Worm (Caenorhabditis elegans) whole organism, young adult: ENCODE measurements around the gene gei-18.

Experiments used
- B0261.1 ChIP-seq: sonication (generic microtip); optimal IDR thresholded peaks from 2 replicates; lab custom pipeline; 2016; ENCODE audit warnings: mild to moderate bottlenecking, missing genetic modification characterization, moderate library complexity, missing compliant biosample characterization
- C17E4.6 ChIP-seq: fragments of 200-800 bp; sonication (Bioruptor generic); IDR thresholded peaks from 2 replicates; pipeline ENCODE4 v1.3.6; 2022; ENCODE audit warnings: missing genetic modification reagents, missing genetic modification characterization, missing compliant biosample characterization
- D2030.7 ChIP-seq: fragments of 200-800 bp; sonication (Bioruptor generic); IDR thresholded peaks from 2 replicates; pipeline ENCODE4 v1.3.6; 2022; ENCODE audit warnings: missing genetic modification reagents, missing genetic modification characterization, missing compliant biosample characterization
- F22D6.2 ChIP-seq: sonication (generic microtip); optimal IDR thresholded peaks from 2 replicates; lab custom pipeline; 2016; ENCODE audit warnings: mild to moderate bottlenecking, missing genetic modification characterization, missing compliant biosample characterization
- F37B4.10 ChIP-seq: fragments of 200-800 bp; sonication (Bioruptor generic); IDR thresholded peaks from 2 replicates; pipeline ENCODE4 v1.3.6; 2022; ENCODE audit warnings: missing genetic modification characterization, missing compliant biosample characterization
- F49E8.2 ChIP-seq: sonication (generic microtip); optimal IDR thresholded peaks from 3 replicates; lab custom pipeline; 2017; ENCODE audit warnings: missing genetic modification characterization, mild to moderate bottlenecking, missing compliant biosample characterization, antibody characterized with exemption, moderate library complexity; ENCODE audit not compliant: insufficient read depth
- F52B5.7 ChIP-seq: sonication (generic microtip); optimal IDR thresholded peaks from 2 replicates; lab custom pipeline; 2016; ENCODE audit warnings: mild to moderate bottlenecking, missing genetic modification characterization, missing compliant biosample characterization
- F55B11.4 ChIP-seq: sonication (generic microtip); optimal IDR thresholded peaks from 2 replicates; lab custom pipeline; 2016; ENCODE audit warnings: missing compliant biosample characterization, missing genetic modification characterization, borderline replicate concordance; ENCODE audit not compliant: insufficient read depth
- F57C9.4 ChIP-seq: sonication (generic microtip); optimal IDR thresholded peaks from 2 replicates; lab custom pipeline; 2017; ENCODE audit warnings: mild to moderate bottlenecking, missing genetic modification characterization, missing compliant biosample characterization
- K12H6.12 ChIP-seq: fragments of 200-800 bp; sonication (Bioruptor generic); optimal IDR thresholded peaks from 2 replicates; lab custom pipeline; 2018; ENCODE audit warnings: mild to moderate bottlenecking, missing genetic modification characterization, missing compliant biosample characterization
- T26A5.8 ChIP-seq: sonication (generic microtip); optimal IDR thresholded peaks from 2 replicates; lab custom pipeline; 2016; ENCODE audit warnings: missing genetic modification characterization, missing compliant biosample characterization
- Y56A3A.18 ChIP-seq: fragments of 200-800 bp; sonication (Bioruptor generic); IDR thresholded peaks from 2 replicates; pipeline ENCODE4 v1.3.6; 2022; ENCODE audit warnings: missing genetic modification reagents, missing genetic modification characterization, missing compliant biosample characterization
- Y67H2A.10 ChIP-seq: fragments of 200-800 bp; sonication (Bioruptor generic); conservative IDR thresholded peaks from 2 replicates; pipeline ENCODE4 v1.3.6; 2022; ENCODE audit warnings: missing genetic modification reagents, missing genetic modification characterization, missing compliant biosample characterization
- athp-1 ChIP-seq: sonication (generic microtip); optimal IDR thresholded peaks from 2 replicates; lab custom pipeline; 2017; ENCODE audit warnings: mild to moderate bottlenecking, missing genetic modification characterization, missing compliant biosample characterization
- attf-3 ChIP-seq: fragments of 200-800 bp; sonication (Bioruptor generic); conservative IDR thresholded peaks from 2 replicates; pipeline ENCODE4 v1.3.6; 2022; ENCODE audit warnings: missing genetic modification reagents, missing genetic modification characterization, missing compliant biosample characterization
- attf-5 ChIP-seq: fragments of 200-800 bp; sonication (Bioruptor generic); optimal IDR thresholded peaks from 2 replicates; lab custom pipeline; 2018; ENCODE audit warnings: mild to moderate bottlenecking, missing genetic modification characterization, missing compliant biosample characterization
- bed-2 ChIP-seq: fragments of 200-800 bp; sonication (Bioruptor generic); IDR thresholded peaks from 2 replicates; pipeline ENCODE4 v1.3.6; 2022; ENCODE audit warnings: missing genetic modification reagents, missing genetic modification characterization, missing compliant biosample characterization
- cebp-1 ChIP-seq, 2 experiments: fragments of 200-800 bp in 1 of 2; sonication (Bioruptor generic) in 1 of 2; sonication (generic microtip) in 1 of 2; IDR thresholded peaks in 1 of 2; optimal IDR thresholded peaks in 1 of 2; 2 replicates each; pipeline versions ENCODE4 v1.3.6 to Lab custom; 2017 to 2022; ENCODE audit warnings: missing compliant biosample characterization in 2 of 2, missing genetic modification characterization in 2 of 2, mild to moderate bottlenecking in 1 of 2, missing genetic modification reagents in 1 of 2, moderate library complexity in 1 of 2
- ceh-100 ChIP-seq: fragments of 200-800 bp; sonication (Bioruptor generic); IDR thresholded peaks from 2 replicates; pipeline ENCODE4 v1.3.6; 2022; ENCODE audit warnings: missing genetic modification reagents, missing genetic modification characterization, missing compliant biosample characterization
- ceh-27 ChIP-seq: fragments of 200-800 bp; sonication (Bioruptor generic); optimal IDR thresholded peaks from 2 replicates; lab custom pipeline; 2018; ENCODE audit warnings: mild to moderate bottlenecking, missing genetic modification characterization, moderate library complexity, missing compliant biosample characterization
- die-1 ChIP-seq: sonication (generic microtip); optimal IDR thresholded peaks from 2 replicates; lab custom pipeline; 2016; ENCODE audit warnings: missing genotype, mild to moderate bottlenecking, missing genetic modification characterization, missing compliant biosample characterization
- dox-1 ChIP-seq: fragments of 200-800 bp; sonication (Bioruptor generic); IDR thresholded peaks from 2 replicates; pipeline ENCODE4 v1.3.6; 2022; ENCODE audit warnings: missing genetic modification reagents, missing genetic modification characterization, missing compliant biosample characterization
- fkh-3 ChIP-seq: sonication (generic microtip); optimal IDR thresholded peaks from 2 replicates; lab custom pipeline; 2016; ENCODE audit warnings: mild to moderate bottlenecking, missing genetic modification characterization, missing compliant biosample characterization
- hlh-12 ChIP-seq: sonication (generic microtip); optimal IDR thresholded peaks from 2 replicates; lab custom pipeline; 2016; ENCODE audit warnings: missing genetic modification characterization, missing compliant biosample characterization
- hmg-20 ChIP-seq: fragments of 200-800 bp; sonication (Bioruptor generic); IDR thresholded peaks from 2 replicates; pipeline ENCODE4 v1.3.6; 2022; ENCODE audit warnings: missing genetic modification reagents, missing genetic modification characterization, missing compliant biosample characterization
- hsf-1 ChIP-seq: fragments of 200-800 bp; sonication (Bioruptor generic); IDR thresholded peaks from 2 replicates; pipeline ENCODE4 v1.3.6; 2022; ENCODE audit warnings: missing genetic modification reagents, missing genetic modification characterization, missing compliant biosample characterization
- lsl-1 ChIP-seq: fragments of 200-800 bp; sonication (Bioruptor generic); optimal IDR thresholded peaks from 2 replicates; lab custom pipeline; 2018; ENCODE audit warnings: mild to moderate bottlenecking, missing genetic modification characterization, moderate library complexity, missing compliant biosample characterization
- madf-8 ChIP-seq: fragments of 200-800 bp; sonication (Bioruptor generic); conservative IDR thresholded peaks from 2 replicates; pipeline ENCODE4 v1.3.6; 2022; ENCODE audit warnings: missing genetic modification reagents, missing genetic modification characterization, missing compliant biosample characterization
- mel-28 ChIP-seq: sonication (generic microtip); optimal IDR thresholded peaks from 2 replicates; lab custom pipeline; 2016; ENCODE audit warnings: borderline replicate concordance, mild to moderate bottlenecking, missing genetic modification characterization, missing compliant biosample characterization
- mxl-1 ChIP-seq: sonication (generic microtip); optimal IDR thresholded peaks from 2 replicates; lab custom pipeline; 2016; ENCODE audit warnings: missing genetic modification characterization, missing compliant biosample characterization
- nhr-120 ChIP-seq: fragments of 200-800 bp; sonication (Bioruptor generic); IDR thresholded peaks from 2 replicates; pipeline ENCODE4 v1.3.6; 2022; ENCODE audit warnings: missing genetic modification characterization, missing compliant biosample characterization
- pbrm-1 ChIP-seq: fragments of 200-800 bp; sonication (Bioruptor generic); IDR thresholded peaks from 2 replicates; pipeline ENCODE4 v1.3.6; 2022; ENCODE audit warnings: missing genetic modification reagents, missing genetic modification characterization, missing compliant biosample characterization
- pha-4 ChIP-seq: fragments of 150-350 bp; sonication (generic microtip); optimal IDR thresholded peaks from 2 replicates; lab custom pipeline; 2014; ENCODE audit warnings: missing biosample characterization, missing genetic modification reagents, missing genetic modification characterization
- rcor-1 ChIP-seq: fragments of 200-800 bp; sonication (Bioruptor generic); IDR thresholded peaks from 2 replicates; pipeline ENCODE4 v1.3.6; 2022; ENCODE audit warnings: missing genetic modification reagents, missing genetic modification characterization, missing compliant biosample characterization
- repo-1 ChIP-seq: sonication (generic microtip); optimal IDR thresholded peaks from 2 replicates; lab custom pipeline; 2017; ENCODE audit warnings: mild to moderate bottlenecking, missing genetic modification characterization, missing compliant biosample characterization
- rpc-1 ChIP-seq, 2 experiments: fragments of 150-350 bp in 1 of 2; sonication (generic microtip) in 1 of 2; optimal IDR thresholded peaks; 2 replicates each; lab custom pipeline; 2014 to 2018; ENCODE audit warnings: missing biosample characterization in 1 of 2, missing genetic modification characterization in 1 of 2, missing genetic modification reagents in 1 of 2, missing genotype in 1 of 2
- snpc-1.1 ChIP-seq: sonication (generic microtip); optimal IDR thresholded peaks from 2 replicates; lab custom pipeline; 2017; ENCODE audit warnings: missing genetic modification characterization, mild to moderate bottlenecking, missing compliant biosample characterization, antibody characterized with exemption, moderate library complexity, missing genotype, missing genetic modification reagents; ENCODE audit not compliant: insufficient read depth
- snpc-1.3 ChIP-seq: sonication (generic microtip); optimal IDR thresholded peaks from 2 replicates; lab custom pipeline; 2017; ENCODE audit warnings: missing genetic modification characterization, mild to moderate bottlenecking, missing compliant biosample characterization, antibody characterized with exemption, moderate library complexity, missing genotype, missing genetic modification reagents; ENCODE audit not compliant: insufficient read depth
- snpc-4 ChIP-seq, 5 experiments: fragments of 150-350 bp in 1 of 5; sonication (generic microtip) in 4 of 5; optimal IDR thresholded peaks; 2 replicates each; lab custom pipeline; 2014 to 2018; ENCODE audit warnings: missing genetic modification characterization in 5 of 5, missing biosample characterization in 3 of 5, antibody characterized with exemption in 2 of 5, mild to moderate bottlenecking in 2 of 5, missing compliant biosample characterization in 2 of 5, missing genotype in 2 of 5, moderate library complexity in 2 of 5, missing genetic modification reagents in 1 of 5
- somi-1 ChIP-seq: fragments of 200-800 bp; sonication (Bioruptor generic); optimal IDR thresholded peaks from 2 replicates; lab custom pipeline; 2018; ENCODE audit warnings: mild to moderate bottlenecking, missing genetic modification characterization, missing compliant biosample characterization
- tbx-9 ChIP-seq: sonication (generic microtip); optimal IDR thresholded peaks from 2 replicates; lab custom pipeline; 2016; ENCODE audit warnings: borderline replicate concordance, missing genetic modification characterization, inconsistent platforms, missing compliant biosample characterization
- unc-130 ChIP-seq: sonication (generic microtip); optimal IDR thresholded peaks from 2 replicates; lab custom pipeline; 2016; ENCODE audit warnings: missing genetic modification reagents, missing genetic modification characterization, missing compliant biosample characterization
- unc-62 ChIP-seq: fragments of 150-350 bp; optimal IDR thresholded peaks from 2 replicates; lab custom pipeline; 2014; ENCODE audit warnings: missing biosample characterization, missing genetic modification reagents, missing genetic modification characterization
- xnd-1 ChIP-seq: sonication (generic microtip); optimal IDR thresholded peaks from 2 replicates; lab custom pipeline; 2016; ENCODE audit warnings: missing genotype, missing genetic modification reagents, missing genetic modification characterization, missing compliant biosample characterization
- zfh-2 ChIP-seq: fragments of 200-800 bp; sonication (Bioruptor generic); conservative IDR thresholded peaks from 2 replicates; pipeline ENCODE4 v1.3.6; 2022; ENCODE audit warnings: missing genetic modification reagents, missing genetic modification characterization, missing compliant biosample characterization
- ztf-22 ChIP-seq: fragments of 200-800 bp; sonication (Bioruptor generic); optimal IDR thresholded peaks from 2 replicates; lab custom pipeline; 2018; ENCODE audit warnings: mild to moderate bottlenecking, missing genetic modification characterization, moderate library complexity, missing compliant biosample characterization
- ztf-26 ChIP-seq: sonication (generic microtip); optimal IDR thresholded peaks from 2 replicates; lab custom pipeline; 2017; ENCODE audit warnings: missing genetic modification characterization, missing compliant biosample characterization

Gene gei-18

DNA sequence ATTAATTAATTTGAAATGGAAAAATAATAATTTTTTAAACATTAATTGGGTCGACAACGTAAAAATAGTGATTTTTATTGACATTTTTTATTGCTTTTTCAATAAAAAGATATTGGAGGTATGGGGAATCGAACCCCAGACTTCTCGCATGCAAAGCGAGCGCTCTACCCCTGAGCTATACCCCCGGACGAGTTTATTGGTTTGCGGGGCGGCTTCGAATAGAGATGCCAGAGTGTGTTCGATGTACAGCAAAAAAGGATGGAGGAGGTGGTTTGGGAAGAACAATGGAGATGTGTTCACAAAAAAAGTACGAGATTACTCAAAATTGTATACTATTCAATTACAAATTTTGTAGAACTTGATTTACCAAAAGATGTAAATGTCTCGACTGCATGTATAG is 31.4 kb upstream of the gei-18 start:
- TF ChIP-seq ceh-100 (GFP tag; lab: Robert Waterston, UW), result no peak
- peak; percentile 5 for TF ChIP-seq F49E8.2 (tag; lab: Kevin White, UChicago)
- no peak for TF ChIP-seq hlh-12 (tag; lab: Kevin White, UChicago)
- no peak for TF ChIP-seq xnd-1 (tag; lab: Kevin White, UChicago)
- TF ChIP-seq die-1 (tag; lab: Kevin White, UChicago), result peak; percentile 17
- TF ChIP-seq ztf-26 (tag; lab: Kevin White, UChicago), result peak; percentile 42
- 0 out of 2 replicates have a peak, but pooled peaks have one; percentile 49 for TF ChIP-seq pbrm-1 (GFP tag; lab: Robert Waterston, UW)
- TF ChIP-seq somi-1 (GFP tag; lab: Kevin White, UChicago), result no peak
- TF ChIP-seq attf-3 (GFP tag; lab: Robert Waterston, UW), result no peak
- TF ChIP-seq C17E4.6 (GFP tag; lab: Robert Waterston, UW), result no peak
- TF ChIP-seq D2030.7 (GFP tag; lab: Robert Waterston, UW), result peak; percentile 43; the same call in 1 of the 2 replicates
- TF ChIP-seq bed-2 (GFP tag; lab: Robert Waterston, UW), result no peak
- TF ChIP-seq madf-8 (GFP tag; lab: Robert Waterston, UW), result no peak
- TF ChIP-seq attf-5 (GFP tag; lab: Kevin White, UChicago), result no peak
- TF ChIP-seq cebp-1 (GFP tag; IDR thresholded peaks at IDR 0.05; lab: Robert Waterston, UW), result no peak
- TF ChIP-seq cebp-1 (tag; optimal IDR thresholded peaks at IDR 0.05; lab: Kevin White, UChicago), result no peak
- TF ChIP-seq snpc-1.3, result peak; percentile 90
- TF ChIP-seq F22D6.2 (tag; lab: Kevin White, UChicago), result no peak
- no peak for TF ChIP-seq lsl-1
- TF ChIP-seq tbx-9 (tag; lab: Kevin White, UChicago), result no peak
- no peak for TF ChIP-seq F57C9.4 (tag; lab: Kevin White, UChicago)
- no peak; the same call in 1 of the 2 replicates for TF ChIP-seq hmg-20 (GFP tag; lab: Robert Waterston, UW)
- peak; percentile 96 for TF ChIP-seq snpc-1.1 (tag; lab: Kevin White, UChicago)
- no peak for TF ChIP-seq unc-130 (GFP tag; lab: Kevin White, UChicago)
- no peak for TF ChIP-seq dox-1
- no peak for TF ChIP-seq F52B5.7
- TF ChIP-seq unc-62 (GFP tag; lab: Kevin White, UChicago), result no peak
- TF ChIP-seq ceh-27 (GFP tag; lab: Kevin White, UChicago), result no peak
- TF ChIP-seq snpc-4 (GFP tag; optimal IDR thresholded peaks at IDR 0.05; lab: Kevin White, UChicago), result peak; percentile 95
- TF ChIP-seq snpc-4 (tag; optimal IDR thresholded peaks at IDR 0.05; lab: Kevin White, UChicago), result peak; percentile 96 to 99 (median 98)
- TF ChIP-seq zfh-2, result no peak
- no peak for TF ChIP-seq hsf-1 (GFP tag; lab: Robert Waterston, UW)
- TF ChIP-seq repo-1 (tag; lab: Kevin White, UChicago), result no peak
- TF ChIP-seq fkh-3, result no peak
- no peak for TF ChIP-seq athp-1 (tag; lab: Kevin White, UChicago)
- no peak for TF ChIP-seq ztf-22 (GFP tag; lab: Kevin White, UChicago)
- no peak for TF ChIP-seq rcor-1 (GFP tag; lab: Robert Waterston, UW)
- no peak for TF ChIP-seq mel-28 (tag; lab: Kevin White, UChicago)
- TF ChIP-seq mxl-1, result no peak
- TF ChIP-seq F55B11.4, result no peak
- no peak for TF ChIP-seq T26A5.8 (tag; lab: Kevin White, UChicago)
- TF ChIP-seq nhr-120 (GFP tag; lab: Robert Waterston, UW), result no peak
- TF ChIP-seq pha-4 (tag; lab: Kevin White, UChicago), result no peak
- peak; percentile 79 for TF ChIP-seq rpc-1 (optimal IDR thresholded peaks at IDR 0.05; lab: Kevin White, UChicago)
- TF ChIP-seq rpc-1 (tag; optimal IDR thresholded peaks at IDR 0.05; lab: Kevin White, UChicago), result peak; percentile 71
- TF ChIP-seq K12H6.12 (tag; lab: Kevin White, UChicago), result no peak
- TF ChIP-seq Y56A3A.18 (GFP tag; lab: Robert Waterston, UW), result no peak
- TF ChIP-seq B0261.1 (tag; lab: Kevin White, UChicago), result peak; percentile 80
- TF ChIP-seq F37B4.10 (GFP tag; lab: Robert Waterston, UW), result no peak
- no peak for TF ChIP-seq Y67H2A.10 (GFP tag; lab: Robert Waterston, UW)
